Fruit fly (Drosophila melanogaster): ENCODE data around the gene CG14785.
A peak's percentile ranks its signal among the peaks of the same experiment; 100 is the strongest.

The CG14785 gene

dm6 chrX:1460278-1460872 lies 3.5 kb upstream of the CG14785 start, which contains the start of gene Lrpprc2:
Lrpprc2 (minus strand) TSS chrX:1460617.
- TF ChIP-seq stwl (tag; optimal IDR thresholded peaks at IDR 0.05) (peak; percentile 37), hkb (optimal IDR thresholded peaks at IDR 0.05) (no peak), hkb (GFP tag; IDR thresholded peaks at IDR 0.05) (no peak), CG34422 (GFP tag; IDR thresholded peaks at IDR 0.05) (peak; percentile 52; the same call in 1 of the 3 replicates), CG4404 (GFP tag; IDR thresholded peaks at IDR 0.05) (no peak), MESR4 (GFP tag; optimal IDR thresholded peaks at IDR 0.05) (peak; percentile 39), CG14860 (GFP tag; IDR thresholded peaks at IDR 0.05; ENCODE audit: partially characterized antibody) (no peak), crp (GFP tag; optimal IDR thresholded peaks at IDR 0.05) (peak; percentile 4 to 90), MBD-R2 (GFP tag; IDR thresholded peaks at IDR 0.05) (peak; percentile 85), Lpt (GFP tag; optimal IDR thresholded peaks at IDR 0.05) (no peak), CG33557 (GFP tag; optimal IDR thresholded peaks at IDR 0.05) (peak; percentile 0), Xrp1 (GFP tag; IDR thresholded peaks at IDR 0.05) (no peak), salm (tag; optimal IDR thresholded peaks at IDR 0.05) (no peak), Hr78 (GFP tag; optimal IDR thresholded peaks at IDR 0.05) (no peak), YL-1 (GFP tag; optimal IDR thresholded peaks at IDR 0.05) (peak; percentile 53), CG8359 (GFP tag; optimal IDR thresholded peaks at IDR 0.05; ENCODE audit: borderline replicate concordance) (no peak), Dref (GFP tag; IDR thresholded peaks at IDR 0.05) (peak; percentile 63), CG13287 (GFP tag; IDR thresholded peaks at IDR 0.05; ENCODE audit: partially characterized antibody) (peak; percentile 46; the same call in 1 of the 2 replicates), Dbx (GFP tag; IDR thresholded peaks at IDR 0.05) (no peak), dm (GFP tag; optimal IDR thresholded peaks at IDR 0.05) (peak; percentile 24), NfI (GFP tag; optimal IDR thresholded peaks at IDR 0.05) (peak; percentile 24), grn (GFP tag; optimal IDR thresholded peaks at IDR 0.05) (no peak), ken (GFP tag; IDR thresholded peaks at IDR 0.05) (no peak), BEAF-32 (GFP tag; optimal IDR thresholded peaks at IDR 0.05) (peak; percentile 14), kni (GFP tag; optimal IDR thresholded peaks at IDR 0.05) (peak; percentile 12), CG8478 (optimal IDR thresholded peaks at IDR 0.05) (no peak), HHEX (GFP tag; optimal IDR thresholded peaks at IDR 0.05) (no peak), vvl (GFP tag; IDR thresholded peaks at IDR 0.05) (0 out of 2 replicates have a peak, but pooled peaks have one; percentile 17), Dll (GFP tag; IDR thresholded peaks at IDR 0.05; ENCODE audit: partially characterized antibody) (0 out of 4 replicates have a peak, but pooled peaks have one; percentile 27), CTCF (GFP tag; optimal IDR thresholded peaks at IDR 0.05) (peak; percentile 35), Scr (GFP tag; IDR thresholded peaks at IDR 0.05; ENCODE audit: partially characterized antibody) (0 out of 2 replicates have a peak, but pooled peaks have one; percentile 16), pzg (GFP tag; optimal IDR thresholded peaks at IDR 0.05) (peak; percentile 36), CG17568 (GFP tag; optimal IDR thresholded peaks at IDR 0.05) (no peak), CG7987 (GFP tag; optimal IDR thresholded peaks at IDR 0.05) (peak; percentile 17), mam (GFP tag; optimal IDR thresholded peaks at IDR 0.05) (no peak), Hr39 (optimal IDR thresholded peaks at IDR 0.05) (no peak), luna (GFP tag; optimal IDR thresholded peaks at IDR 0.05) (no peak), CG2116 (GFP tag; optimal IDR thresholded peaks at IDR 0.05) (peak; percentile 62), Ets65A (GFP tag) (peak; percentile 34), Adf1 (GFP tag; IDR thresholded peaks at IDR 0.05) (peak; percentile 23; the same call in 1 of the 2 replicates), CG10431 (GFP tag; optimal IDR thresholded peaks at IDR 0.05) (peak; percentile 16), CG10267 (tag; optimal IDR thresholded peaks at IDR 0.05) (peak; percentile 10), phol (tag; optimal IDR thresholded peaks at IDR 0.05) (peak; percentile 12), PHDP (tag; optimal IDR thresholded peaks at IDR 0.05) (no peak), CG17359 (tag; optimal IDR thresholded peaks at IDR 0.05) (no peak), CG4424 (GFP tag; optimal IDR thresholded peaks at IDR 0.05) (no peak), dpn (GFP tag; optimal IDR thresholded peaks at IDR 0.05) (no peak), Ets97D (GFP tag; optimal IDR thresholded peaks at IDR 0.05) (peak; percentile 80), tin (GFP tag; optimal IDR thresholded peaks at IDR 0.05) (no peak), CG9797 (GFP tag; optimal IDR thresholded peaks at IDR 0.05) (peak; percentile 6)

Data from whole organism, embryonic.